Worm (Caenorhabditis elegans): ENCODE data around the gene clpp-1.

- TF ChIP-seq ama-1 (optimal IDR thresholded peaks at IDR 0.05) (no peak), tbx-37 (GFP tag; conservative IDR thresholded peaks at IDR 0.05) (no peak), B0310.2 (tag; optimal IDR thresholded peaks at IDR 0.05) (no peak), F13C5.2 (tag; optimal IDR thresholded peaks at IDR 0.05) (no peak), tbx-11 (GFP tag; IDR thresholded peaks at IDR 0.05) (no peak), flt-1 (GFP tag; IDR thresholded peaks at IDR 0.05) (no peak), ceh-13 (GFP tag; optimal IDR thresholded peaks at IDR 0.05) (no peak), ets-7 (tag; optimal IDR thresholded peaks at IDR 0.05) (no peak)
Measured at ce11 chrII:10281674-10282073, 21.0 kb downstream of the clpp-1 start.

Data from whole organism, early embryonic.